Fruit fly (Drosophila melanogaster): Measurements from ENCODE around the gene CG31715.

Gene CG31715

dm6 chr2L:10356508-10356907 is 15.1 kb downstream of the CG31715 start, which contains the start of the genes CtsL4 and ClpP (continued):
- TF ChIP-seq knrl (GFP tag; IDR thresholded peaks at IDR 0.05; ENCODE audit: partially characterized antibody) (no peak), B-H1 (GFP tag; IDR thresholded peaks at IDR 0.05) (no peak; the same call in 2 of the 3 replicates), Hr3 (GFP tag; optimal IDR thresholded peaks at IDR 0.05) (peak; percentile 51), Eip74EF (GFP tag; optimal IDR thresholded peaks at IDR 0.05) (no peak), CG8359 (GFP tag; optimal IDR thresholded peaks at IDR 0.05; ENCODE audit: borderline replicate concordance) (no peak), Bteb2 (GFP tag; optimal IDR thresholded peaks at IDR 0.05) (peak; percentile 24), tin (GFP tag; optimal IDR thresholded peaks at IDR 0.05) (peak; percentile 46), cato (GFP tag; optimal IDR thresholded peaks at IDR 0.05; ENCODE audit: borderline replicate concordance) (peak; percentile 14), fd102C (GFP tag; optimal IDR thresholded peaks at IDR 0.05) (no peak), pros (GFP tag; optimal IDR thresholded peaks at IDR 0.05) (peak; percentile 86), Sox100B (GFP tag; optimal IDR thresholded peaks at IDR 0.05) (no peak), CG10654 (GFP tag; optimal IDR thresholded peaks at IDR 0.05) (peak; percentile 4), salm (tag; optimal IDR thresholded peaks at IDR 0.05) (no peak), CG14050 (GFP tag; IDR thresholded peaks at IDR 0.05) (no peak), mld (GFP tag; IDR thresholded peaks at IDR 0.05; ENCODE audit: partially characterized antibody) (no peak), CG7987 (GFP tag; optimal IDR thresholded peaks at IDR 0.05) (no peak), nau (GFP tag; optimal IDR thresholded peaks at IDR 0.05) (no peak), D (optimal IDR thresholded peaks at IDR 0.05) (no peak), D (GFP tag; optimal IDR thresholded peaks at IDR 0.05) (peak; percentile 35), crp (GFP tag; optimal IDR thresholded peaks at IDR 0.05) (peak; percentile 29 to 92), Xbp1 (GFP tag; optimal IDR thresholded peaks at IDR 0.05) (peak; percentile 71), CG34422 (GFP tag; IDR thresholded peaks at IDR 0.05) (peak; percentile 65; the same call in 1 of the 3 replicates), CG4282 (GFP tag; optimal IDR thresholded peaks at IDR 0.05) (peak; percentile 2), CG9609 (GFP tag; optimal IDR thresholded peaks at IDR 0.05) (peak; percentile 30), CG10366 (GFP tag; IDR thresholded peaks at IDR 0.05) (peak; percentile 38; the same call in 1 of the 2 replicates), nerfin-1 (tag; optimal IDR thresholded peaks at IDR 0.05) (peak; percentile 56), gfzf (GFP tag; optimal IDR thresholded peaks at IDR 0.05) (peak; percentile 35), E2f2 (GFP tag; IDR thresholded peaks at IDR 0.05) (no peak), Bgb (GFP tag; IDR thresholded peaks at IDR 0.05; ENCODE audit: partially characterized antibody) (no peak), bcd (GFP tag; optimal IDR thresholded peaks at IDR 0.05) (no peak), fd96Cb (tag; optimal IDR thresholded peaks at IDR 0.05) (peak; percentile 37), her (GFP tag; optimal IDR thresholded peaks at IDR 0.05) (peak; percentile 32), Sry-δ (GFP tag; optimal IDR thresholded peaks at IDR 0.05) (peak; percentile 43), HLH3B (GFP tag; IDR thresholded peaks at IDR 0.05) (no peak), CG14667 (GFP tag; IDR thresholded peaks at IDR 0.05) (peak; percentile 85), org-1 (GFP tag; optimal IDR thresholded peaks at IDR 0.05) (no peak), CG12219 (GFP tag; optimal IDR thresholded peaks at IDR 0.05) (no peak), CG4730 (GFP tag; IDR thresholded peaks at IDR 0.05) (no peak), CG3065 (GFP tag; optimal IDR thresholded peaks at IDR 0.05) (no peak), CG15011 (GFP tag; optimal IDR thresholded peaks at IDR 0.05) (no peak), CG9797 (GFP tag; optimal IDR thresholded peaks at IDR 0.05) (peak; percentile 1), Ssrp (tag; optimal IDR thresholded peaks at IDR 0.05) (peak; percentile 8), luna (GFP tag; optimal IDR thresholded peaks at IDR 0.05) (no peak), Antp (GFP tag; optimal IDR thresholded peaks at IDR 0.05) (peak; percentile 48), kah (GFP tag; optimal IDR thresholded peaks at IDR 0.05) (no peak), CG1024 (GFP tag; IDR thresholded peaks at IDR 0.05) (peak; percentile 95), Lhr (GFP tag; optimal IDR thresholded peaks at IDR 0.05) (peak; percentile 62), so (GFP tag; IDR thresholded peaks at IDR 0.05) (no peak), chm (GFP tag; IDR thresholded peaks at IDR 0.05) (peak; percentile 64; the same call in 1 of the 2 replicates), CG42726 (GFP tag; IDR thresholded peaks at IDR 0.05; ENCODE audit: partially characterized antibody) (no peak), Lim3 (GFP tag; IDR thresholded peaks at IDR 0.05) (no peak)
